Worm (Caenorhabditis elegans) whole organism, L1 larva: ENCODE data around the gene slcr-46.1.
A peak's percentile ranks its signal among the peaks of the same experiment; 100 is the strongest.

ENCODE experiments used
- C04F5.9 ChIP-seq: sonication (generic microtip); optimal IDR thresholded peaks from 2 replicates; lab custom pipeline; 2016; ENCODE audit warnings: missing genetic modification characterization, missing compliant biosample characterization
- F16B12.6 ChIP-seq: fragments of 150-350 bp; optimal IDR thresholded peaks from 2 replicates; lab custom pipeline; 2014; ENCODE audit warnings: missing biosample characterization, missing genetic modification characterization
- aha-1 ChIP-seq: fragments of 150-350 bp; optimal IDR thresholded peaks from 2 replicates; lab custom pipeline; 2014; ENCODE audit warnings: missing biosample characterization, missing genetic modification characterization
- alr-1 ChIP-seq: fragments of 200-800 bp; sonication (Bioruptor generic); optimal IDR thresholded peaks from 2 replicates; lab custom pipeline; 2018; ENCODE audit warnings: borderline replicate concordance, mild to moderate bottlenecking, missing genetic modification characterization, missing compliant biosample characterization
- aly-2 ChIP-seq: fragments of 150-350 bp; optimal IDR thresholded peaks from 2 replicates; lab custom pipeline; 2014; ENCODE audit warnings: missing biosample characterization, missing genetic modification characterization
- blmp-1 ChIP-seq: fragments of 150-350 bp; optimal IDR thresholded peaks from 2 replicates; lab custom pipeline; 2014; ENCODE audit warnings: missing biosample characterization, missing genetic modification characterization
- ceh-82 ChIP-seq, 3 experiments: fragments of 150-350 bp in 1 of 3; sonication (generic microtip) in 2 of 3; optimal IDR thresholded peaks; 2 replicates each; lab custom pipeline; 2014 to 2017; ENCODE audit warnings: missing biosample characterization in 3 of 3, missing genetic modification characterization in 3 of 3
- ceh-88 ChIP-seq: fragments of 200-800 bp; sonication (Bioruptor generic); IDR thresholded peaks from 2 replicates; pipeline ENCODE4 v1.3.6; 2022; ENCODE audit warnings: missing genetic modification characterization, missing compliant biosample characterization
- ces-1 ChIP-seq: fragments of 150-350 bp; optimal IDR thresholded peaks from 2 replicates; lab custom pipeline; 2014; ENCODE audit warnings: missing biosample characterization, missing genetic modification reagents, missing genetic modification characterization
- efl-1 ChIP-seq, 4 experiments: fragments of 150-350 bp; optimal IDR thresholded peaks in 3 of 4; peaks in 1 of 4; 1 replicate in 1 of 4; 2 replicates in 3 of 4; lab custom pipeline; 2014; ENCODE audit warnings: missing biosample characterization in 2 of 4, missing genetic modification characterization in 2 of 4, missing genetic modification reagents in 2 of 4
- egl-27 ChIP-seq, 2 experiments: fragments of 150-350 bp in 1 of 2; sonication (generic microtip); optimal IDR thresholded peaks; 3 replicates each; lab custom pipeline; 2017 to 2018; ENCODE audit warnings: missing biosample characterization in 2 of 2, missing genetic modification characterization in 2 of 2, missing genetic modification reagents in 2 of 2
- elt-2 ChIP-seq: sonication (generic microtip); optimal IDR thresholded peaks from 2 replicates; lab custom pipeline; 2016; ENCODE audit warnings: missing genetic modification characterization, mild to moderate bottlenecking, inconsistent platforms, missing compliant biosample characterization, missing genetic modification reagents
- elt-3 ChIP-seq, 6 experiments: fragments of 150-350 bp in 1 of 6; sonication (generic microtip); optimal IDR thresholded peaks; 2 replicates each; lab custom pipeline; 2017 to 2018; ENCODE audit warnings: missing biosample characterization in 6 of 6, missing genetic modification characterization in 6 of 6, inconsistent platforms in 1 of 6
- fkh-4 ChIP-seq: sonication (generic microtip); optimal IDR thresholded peaks from 2 replicates; lab custom pipeline; 2016; ENCODE audit warnings: missing compliant biosample characterization, missing genetic modification characterization, borderline replicate concordance
- fkh-8 ChIP-seq: sonication (generic microtip); optimal IDR thresholded peaks from 2 replicates; lab custom pipeline; 2016; ENCODE audit warnings: mild to moderate bottlenecking, missing genetic modification characterization, missing compliant biosample characterization
- fos-1 ChIP-seq: fragments of 150-350 bp; optimal IDR thresholded peaks from 2 replicates; lab custom pipeline; 2014; ENCODE audit warnings: missing biosample characterization, missing genetic modification characterization
- grh-1 ChIP-seq: fragments of 200-800 bp; sonication (Bioruptor generic); IDR thresholded peaks from 2 replicates; pipeline ENCODE4 v1.3.6; 2022; ENCODE audit warnings: missing genetic modification reagents, missing genetic modification characterization, missing compliant biosample characterization
- isw-1 ChIP-seq: fragments of 200-800 bp; sonication (Bioruptor generic); IDR thresholded peaks from 2 replicates; pipeline ENCODE4 v1.3.6; 2022; ENCODE audit warnings: missing genetic modification characterization, missing compliant biosample characterization
- jun-1 ChIP-seq: fragments of 150-350 bp; optimal IDR thresholded peaks from 2 replicates; lab custom pipeline; 2014; ENCODE audit warnings: missing biosample characterization, missing genetic modification reagents, missing genetic modification characterization
- lin-13 ChIP-seq: fragments of 150-350 bp; optimal IDR thresholded peaks from 2 replicates; lab custom pipeline; 2014; ENCODE audit warnings: missing biosample characterization, missing genetic modification reagents, missing genetic modification characterization
- lin-14 ChIP-seq: fragments of 200-800 bp; sonication (Bioruptor generic); optimal IDR thresholded peaks from 2 replicates; lab custom pipeline; 2018; ENCODE audit warnings: mild to moderate bottlenecking, missing genetic modification characterization, moderate library complexity, missing compliant biosample characterization
- lin-15B ChIP-seq: fragments of 150-350 bp; sonication (generic microtip); optimal IDR thresholded peaks from 3 replicates; lab custom pipeline; 2014; ENCODE audit warnings: missing biosample characterization, missing genetic modification characterization
- lin-35 ChIP-seq, 2 experiments: fragments of 150-350 bp; optimal IDR thresholded peaks; 2 replicates each; lab custom pipeline; 2014; ENCODE audit warnings: missing biosample characterization in 2 of 2, missing genetic modification characterization in 2 of 2, missing genetic modification reagents in 2 of 2
- lsy-2 ChIP-seq, 2 experiments: fragments of 150-350 bp; optimal IDR thresholded peaks; 2 replicates each; lab custom pipeline; 2014; ENCODE audit warnings: missing biosample characterization in 2 of 2, missing genetic modification characterization in 2 of 2
- mab-9 ChIP-seq: fragments of 200-800 bp; sonication (Bioruptor generic); IDR thresholded peaks from 2 replicates; pipeline ENCODE4 v1.3.6; 2022; ENCODE audit warnings: missing genetic modification reagents, missing genetic modification characterization, missing compliant biosample characterization
- nhr-20 ChIP-seq: sonication (generic microtip); optimal IDR thresholded peaks from 2 replicates; lab custom pipeline; 2016; ENCODE audit warnings: mild to moderate bottlenecking, missing genetic modification characterization, missing compliant biosample characterization
- nhr-28 ChIP-seq: fragments of 150-350 bp; optimal IDR thresholded peaks from 2 replicates; lab custom pipeline; 2014; ENCODE audit warnings: missing biosample characterization, missing genetic modification characterization
- nhr-47 ChIP-seq: sonication (generic microtip); optimal IDR thresholded peaks from 2 replicates; lab custom pipeline; 2016; ENCODE audit warnings: mild to moderate bottlenecking, missing genetic modification characterization, moderate library complexity, missing compliant biosample characterization
- nhr-71 ChIP-seq: sonication (generic microtip); optimal IDR thresholded peaks from 2 replicates; lab custom pipeline; 2016; ENCODE audit warnings: mild to moderate bottlenecking, missing genetic modification characterization, moderate library complexity, missing compliant biosample characterization
- nhr-85 ChIP-seq: sonication (generic microtip); peaks from one replicate; lab custom pipeline; 2016; ENCODE audit warnings: missing genetic modification characterization, inconsistent platforms, missing compliant biosample characterization
- pag-3 ChIP-seq: sonication (generic microtip); optimal IDR thresholded peaks from 2 replicates; lab custom pipeline; 2017; ENCODE audit warnings: missing genetic modification characterization, mild to moderate bottlenecking, missing compliant biosample characterization, antibody characterized with exemption, borderline replicate concordance; ENCODE audit not compliant: insufficient read depth
- pax-3 ChIP-seq: fragments of 200-800 bp; sonication (Bioruptor generic); optimal IDR thresholded peaks from 2 replicates; lab custom pipeline; 2018; ENCODE audit warnings: mild to moderate bottlenecking, missing genetic modification characterization, moderate library complexity, missing compliant biosample characterization
- snpc-4 ChIP-seq: fragments of 150-350 bp; optimal IDR thresholded peaks from 2 replicates; lab custom pipeline; 2014; ENCODE audit warnings: missing biosample characterization, missing genetic modification characterization
- snu-23 ChIP-seq: sonication (generic microtip); optimal IDR thresholded peaks from 2 replicates; lab custom pipeline; 2016; ENCODE audit warnings: missing genetic modification characterization, missing compliant biosample characterization
- sptf-1 ChIP-seq: fragments of 150-350 bp; optimal IDR thresholded peaks from 2 replicates; lab custom pipeline; 2014; ENCODE audit warnings: missing biosample characterization, missing genetic modification characterization
- sup-37 ChIP-seq: fragments of 200-800 bp; sonication (Bioruptor generic); optimal IDR thresholded peaks from 2 replicates; lab custom pipeline; 2018; ENCODE audit warnings: mild to moderate bottlenecking, missing genetic modification characterization, missing compliant biosample characterization
- swsn-7 ChIP-seq: sonication (generic microtip); optimal IDR thresholded peaks from 2 replicates; lab custom pipeline; 2016; ENCODE audit warnings: missing genetic modification characterization, missing compliant biosample characterization
- tbx-2 ChIP-seq: sonication (generic microtip); optimal IDR thresholded peaks from 2 replicates; lab custom pipeline; 2016; ENCODE audit warnings: missing genetic modification characterization, missing compliant biosample characterization
- tlp-1 ChIP-seq: fragments of 150-350 bp; optimal IDR thresholded peaks from 2 replicates; lab custom pipeline; 2014; ENCODE audit warnings: missing biosample characterization, missing genetic modification characterization
- unc-130 ChIP-seq: fragments of 150-350 bp; optimal IDR thresholded peaks from 2 replicates; lab custom pipeline; 2017; ENCODE audit warnings: missing biosample characterization, missing genetic modification characterization, inconsistent platforms
- unc-30 ChIP-seq: sonication (generic microtip); optimal IDR thresholded peaks from 2 replicates; lab custom pipeline; 2017; ENCODE audit warnings: missing biosample characterization, missing genetic modification characterization
- unc-62 ChIP-seq: fragments of 150-350 bp; optimal IDR thresholded peaks from 2 replicates; lab custom pipeline; 2014; ENCODE audit warnings: missing biosample characterization, missing genetic modification reagents, missing genetic modification characterization
- unc-86 ChIP-seq: sonication (generic microtip); optimal IDR thresholded peaks from 2 replicates; lab custom pipeline; 2016; ENCODE audit warnings: missing genetic modification characterization, missing compliant biosample characterization
- vab-15 ChIP-seq: sonication (generic microtip); optimal IDR thresholded peaks from 2 replicates; lab custom pipeline; 2017; ENCODE audit warnings: missing genotype, mild to moderate bottlenecking, missing genetic modification characterization, missing compliant biosample characterization
- zag-1 ChIP-seq: fragments of 150-350 bp; optimal IDR thresholded peaks from 2 replicates; lab custom pipeline; 2014; ENCODE audit warnings: missing biosample characterization, missing genetic modification characterization
- ztf-11 ChIP-seq, 2 experiments: sonication (generic microtip); optimal IDR thresholded peaks; 2 replicates each; lab custom pipeline; 2016 to 2017; ENCODE audit warnings: missing genetic modification characterization in 2 of 2, missing biosample characterization in 1 of 2, missing compliant biosample characterization in 1 of 2

slcr-46.1 gene

ce11 chrX:4662293-4662825 lies 30.2 kb downstream of the slcr-46.1 start (continued):
- TF ChIP-seq zag-1 (tag; lab: Kevin White, UChicago) = no peak
- TF ChIP-seq jun-1 = peak; percentile 13
- no peak for TF ChIP-seq C04F5.9
- TF ChIP-seq sup-37 (GFP tag; lab: Kevin White, UChicago) = no peak
- TF ChIP-seq grh-1 (GFP tag; lab: Robert Waterston, UW) = peak; percentile 54
- no peak for TF ChIP-seq ceh-88
- TF ChIP-seq unc-86 (tag; lab: Kevin White, UChicago) = no peak
- TF ChIP-seq ceh-82 (tag; optimal IDR thresholded peaks at IDR 0.05; lab: Kevin White, UChicago) = peak; percentile 25 to 49 (median 37)
- peak; percentile 37 for TF ChIP-seq nhr-47
- TF ChIP-seq nhr-85 = peak; percentile 95
- no peak for TF ChIP-seq snpc-4
- peak in 1 of 2 experiments; percentile 36 for TF ChIP-seq lin-35 (GFP tag; optimal IDR thresholded peaks at IDR 0.05; lab: Kevin White, UChicago)
- TF ChIP-seq aly-2 (tag; lab: Kevin White, UChicago) = no peak
- peak; percentile 61 for TF ChIP-seq tbx-2
- no peak for TF ChIP-seq aha-1 (tag; lab: Kevin White, UChicago)
- no peak for TF ChIP-seq F16B12.6 (tag; lab: Kevin White, UChicago)
- no peak for TF ChIP-seq fkh-8
- TF ChIP-seq snu-23 (GFP tag; lab: Kevin White, UChicago) = peak; percentile 77
- no peak for TF ChIP-seq tlp-1 (tag; lab: Kevin White, UChicago)
- no peak for TF ChIP-seq alr-1 (tag; lab: Kevin White, UChicago)
- TF ChIP-seq ztf-11 (tag; optimal IDR thresholded peaks at IDR 0.05; lab: Kevin White, UChicago) = no peak
- peak; percentile 28 to 61 for TF ChIP-seq lsy-2 (tag; optimal IDR thresholded peaks at IDR 0.05; lab: Kevin White, UChicago)
- TF ChIP-seq nhr-71 (tag; lab: Kevin White, UChicago) = peak; percentile 75
- TF ChIP-seq elt-2 (tag; lab: Kevin White, UChicago) = peak; percentile 77
- no peak for TF ChIP-seq isw-1
- peak; percentile 98 for TF ChIP-seq blmp-1 (tag; lab: Kevin White, UChicago)
- TF ChIP-seq pax-3 (tag; lab: Kevin White, UChicago) = no peak
- no peak for TF ChIP-seq unc-62 (GFP tag; lab: Kevin White, UChicago)
- no peak for TF ChIP-seq fos-1 (tag; lab: Kevin White, UChicago)
- no peak for TF ChIP-seq unc-30
- no peak for TF ChIP-seq mab-9

ce11 chrX:4662964-4663684 lies 31.0 kb downstream of the slcr-46.1 start:
- TF ChIP-seq lin-14 (GFP tag; lab: Kevin White, UChicago) (peak; percentile 6), nhr-47 (no peak), isw-1 (no peak), efl-1 (optimal IDR thresholded peaks at IDR 0.05; lab: Kevin White, UChicago) (peak in 1 of 2 experiments; percentile 10), efl-1 (GFP tag; optimal IDR thresholded peaks at IDR 0.05 in 1 of 2; lab: Kevin White, UChicago) (peak in 1 of 2 experiments; percentile 55), vab-15 (tag; lab: Kevin White, UChicago) (no peak), fos-1 (tag; lab: Kevin White, UChicago) (no peak), nhr-71 (tag; lab: Kevin White, UChicago) (peak; percentile 10), tbx-2 (no peak), nhr-20 (peak; percentile 25), egl-27 (tag; optimal IDR thresholded peaks at IDR 0.05; lab: Kevin White, UChicago) (no peak), sptf-1 (no peak), ces-1 (GFP tag; lab: Kevin White, UChicago) (no peak), blmp-1 (tag; lab: Kevin White, UChicago) (peak; percentile 7), tlp-1 (tag; lab: Kevin White, UChicago) (no peak), lin-15B (tag; lab: Kevin White, UChicago) (no peak), ztf-11 (tag; optimal IDR thresholded peaks at IDR 0.05; lab: Kevin White, UChicago) (no peak), swsn-7 (tag; lab: Kevin White, UChicago) (no peak), unc-130 (tag; lab: Kevin White, UChicago) (no peak), lin-13 (GFP tag; lab: Kevin White, UChicago) (no peak), elt-2 (tag; lab: Kevin White, UChicago) (no peak), nhr-28 (no peak), lin-35 (GFP tag; optimal IDR thresholded peaks at IDR 0.05; lab: Kevin White, UChicago) (no peak), aly-2 (tag; lab: Kevin White, UChicago) (no peak), grh-1 (GFP tag; lab: Robert Waterston, UW) (no peak), pag-3 (tag; lab: Kevin White, UChicago) (no peak), elt-3 (tag; optimal IDR thresholded peaks at IDR 0.05; lab: Kevin White, UChicago) (peak in 5 of 6 experiments; percentile 55 to 81 (median 61)), nhr-85 (peak; percentile 77), fkh-4 (tag; lab: Kevin White, UChicago) (no peak)
